Worm (Caenorhabditis elegans) whole organism, L4 larva: ENCODE data around the gene C23G10.7.

Experiments used
- Y105C5A.15 ChIP-seq: fragments of 200-800 bp; sonication (Bioruptor generic); IDR thresholded peaks from 2 replicates; pipeline ENCODE4 v1.3.6; 2022; ENCODE audit warnings: missing genetic modification characterization, missing compliant biosample characterization
- Y75B8A.6 ChIP-seq: fragments of 200-800 bp; sonication (Bioruptor generic); IDR thresholded peaks from 2 replicates; pipeline ENCODE4 v1.3.6; 2022; ENCODE audit warnings: missing genetic modification reagents, missing genetic modification characterization, missing compliant biosample characterization
- lin-39 ChIP-seq: fragments of 150-350 bp; optimal IDR thresholded peaks from 2 replicates; lab custom pipeline; 2014; ENCODE audit warnings: missing biosample characterization, missing genetic modification reagents, missing genetic modification characterization
- nhr-6 ChIP-seq: fragments of 150-350 bp; optimal IDR thresholded peaks from 2 replicates; lab custom pipeline; 2014; ENCODE audit warnings: missing biosample characterization, missing genetic modification characterization

DNA sequence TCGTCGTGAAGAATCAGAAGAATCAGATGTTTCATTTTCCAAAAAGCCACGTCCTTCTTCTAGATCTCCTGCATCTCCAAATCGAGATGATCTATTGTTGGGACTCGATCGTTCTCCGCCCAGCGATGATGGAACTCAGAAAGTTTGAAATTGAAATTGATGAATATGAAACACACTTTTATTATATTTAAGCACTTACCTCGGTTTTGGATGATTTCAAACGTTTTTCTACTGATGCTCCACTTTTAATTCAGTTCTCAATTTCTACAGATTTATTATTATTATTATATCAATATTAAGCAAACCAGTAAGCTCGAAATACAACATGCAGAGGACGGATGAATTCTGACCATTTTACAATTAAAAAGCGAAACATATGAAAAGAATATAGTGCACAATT lies 43.6 kb downstream of the C23G10.7 start:
- TF ChIP-seq lin-39 (tag; lab: Kevin White, UChicago): no peak
- no peak for TF ChIP-seq nhr-6
- TF ChIP-seq Y75B8A.6 (GFP tag; lab: Robert Waterston, UW): no peak
- TF ChIP-seq Y105C5A.15 (GFP tag; lab: Robert Waterston, UW): no peak
